Fruit fly (Drosophila melanogaster): Measurements from ENCODE around the gene mRpL22.

The mRpL22 gene

dm6 chrX:16751579-16752156, 32.1 kb upstream of the mRpL22 start, which contains the start of gene goe (continued):
- peak; percentile 49 for TF ChIP-seq pfk (GFP tag; optimal IDR thresholded peaks at IDR 0.05)
- no peak for TF ChIP-seq z (GFP tag; IDR thresholded peaks at IDR 0.05)
- TF ChIP-seq unc-4 (GFP tag; IDR thresholded peaks at IDR 0.05; ENCODE audit: partially characterized antibody) = peak; percentile 81
- TF ChIP-seq gcm (GFP tag; optimal IDR thresholded peaks at IDR 0.05) = peak; percentile 46
- peak; percentile 96 for TF ChIP-seq trem (tag; optimal IDR thresholded peaks at IDR 0.05)
- TF ChIP-seq gsb (GFP tag; IDR thresholded peaks at IDR 0.05) = 0 out of 2 replicates have a peak, but pooled peaks have one; percentile 27
- TF ChIP-seq Dp (GFP tag; optimal IDR thresholded peaks at IDR 0.05) = peak; percentile 73
- peak; percentile 81 for TF ChIP-seq MTF-1 (GFP tag; optimal IDR thresholded peaks at IDR 0.05; ENCODE audit: borderline replicate concordance)
- TF ChIP-seq CG12942 (GFP tag; optimal IDR thresholded peaks at IDR 0.05) = peak; percentile 82
- TF ChIP-seq btn (GFP tag; optimal IDR thresholded peaks at IDR 0.05) = peak; percentile 57
- peak; percentile 72 for TF ChIP-seq Camta (GFP tag; optimal IDR thresholded peaks at IDR 0.05)
- peak; percentile 90 for TF ChIP-seq zfh2 (GFP tag; optimal IDR thresholded peaks at IDR 0.05)
- TF ChIP-seq CG11456 (GFP tag; IDR thresholded peaks at IDR 0.05) = peak; percentile 89
- peak; percentile 83 for TF ChIP-seq CG7987 (GFP tag; optimal IDR thresholded peaks at IDR 0.05)
- peak; percentile 74 for TF ChIP-seq CG2129 (GFP tag; IDR thresholded peaks at IDR 0.05; ENCODE audit: partially characterized antibody)
- no peak for TF ChIP-seq zf30C (GFP tag; optimal IDR thresholded peaks at IDR 0.05)
- TF ChIP-seq tup (GFP tag; optimal IDR thresholded peaks at IDR 0.05) = no peak
- TF ChIP-seq odd (GFP tag; optimal IDR thresholded peaks at IDR 0.05) = peak; percentile 63
- TF ChIP-seq Bteb2 (GFP tag; optimal IDR thresholded peaks at IDR 0.05) = peak; percentile 88
- TF ChIP-seq CG1603 (tag; optimal IDR thresholded peaks at IDR 0.05) = peak; percentile 82
- TF ChIP-seq NFAT (GFP tag; IDR thresholded peaks at IDR 0.05) = peak; percentile 91
- TF ChIP-seq lmd (GFP tag; IDR thresholded peaks at IDR 0.05) = peak; percentile 73
- peak; percentile 81 for TF ChIP-seq CG12769 (tag; optimal IDR thresholded peaks at IDR 0.05)
- TF ChIP-seq CG10209 (GFP tag; optimal IDR thresholded peaks at IDR 0.05) = peak; percentile 64
- TF ChIP-seq CG15073 (GFP tag; optimal IDR thresholded peaks at IDR 0.05) = no peak
- TF ChIP-seq CG14860 (GFP tag; IDR thresholded peaks at IDR 0.05; ENCODE audit: partially characterized antibody) = peak; percentile 56; the same call in 2 of the 3 replicates
- TF ChIP-seq ems (GFP tag; optimal IDR thresholded peaks at IDR 0.05) = peak; percentile 64
- peak; percentile 81 for TF ChIP-seq CG12236 (GFP tag; optimal IDR thresholded peaks at IDR 0.05)
- no peak for TF ChIP-seq CG8478 (optimal IDR thresholded peaks at IDR 0.05)
- no peak for TF ChIP-seq Dip2 (GFP tag; IDR thresholded peaks at IDR 0.05)
- TF ChIP-seq CG18476 (GFP tag; optimal IDR thresholded peaks at IDR 0.05) = no peak
- no peak; the same call in 1 of the 2 replicates for TF ChIP-seq Poxn (GFP tag; IDR thresholded peaks at IDR 0.05)
- TF ChIP-seq CG16863 (GFP tag; optimal IDR thresholded peaks at IDR 0.05) = peak; percentile 56
- peak; percentile 84 for TF ChIP-seq CG9727 (GFP tag; optimal IDR thresholded peaks at IDR 0.05)
- peak; percentile 20; the same call in 1 of the 2 replicates for TF ChIP-seq CG4404 (GFP tag; IDR thresholded peaks at IDR 0.05)
- TF ChIP-seq Gsc (GFP tag; IDR thresholded peaks at IDR 0.05) = no peak
- peak; percentile 33 for TF ChIP-seq CG5245 (GFP tag; optimal IDR thresholded peaks at IDR 0.05)
- TF ChIP-seq tin (GFP tag; optimal IDR thresholded peaks at IDR 0.05) = peak; percentile 72
- peak; percentile 90 for TF ChIP-seq CG12659 (GFP tag; optimal IDR thresholded peaks at IDR 0.05)
- peak; percentile 76 for TF ChIP-seq Chrac-16 (GFP tag; optimal IDR thresholded peaks at IDR 0.05)
- TF ChIP-seq CG10543 (GFP tag; optimal IDR thresholded peaks at IDR 0.05) = peak; percentile 89
- peak; percentile 80 for TF ChIP-seq CG4282 (GFP tag; optimal IDR thresholded peaks at IDR 0.05)
- no peak for TF ChIP-seq CG8359 (GFP tag; optimal IDR thresholded peaks at IDR 0.05; ENCODE audit: borderline replicate concordance)
- peak; percentile 56 for TF ChIP-seq CG6683 (GFP tag; optimal IDR thresholded peaks at IDR 0.05)
- peak; percentile 86 for TF ChIP-seq slou (GFP tag; optimal IDR thresholded peaks at IDR 0.05)
- TF ChIP-seq Oli (tag; optimal IDR thresholded peaks at IDR 0.05) = peak; percentile 45
- TF ChIP-seq fu2 (GFP tag; optimal IDR thresholded peaks at IDR 0.05) = peak; percentile 87
- TF ChIP-seq CG2889 (GFP tag; IDR thresholded peaks at IDR 0.05) = no peak
- peak; percentile 97 for TF ChIP-seq Hmr (GFP tag; optimal IDR thresholded peaks at IDR 0.05)
- TF ChIP-seq ap (GFP tag; IDR thresholded peaks at IDR 0.05) = peak; percentile 67

Measured in whole organism, embryonic.